Worm (Caenorhabditis elegans): ENCODE measurements around the gene Y50D4A.4.
A peak's percentile ranks its signal among the peaks of the same experiment; 100 is the strongest.

- TF ChIP-seq unc-130 (GFP tag; optimal IDR thresholded peaks at IDR 0.05) (no peak), ekl-4 (GFP tag; IDR thresholded peaks at IDR 0.05) (peak; percentile 32), unc-62 (GFP tag; optimal IDR thresholded peaks at IDR 0.05) (no peak), lin-35 (GFP tag; optimal IDR thresholded peaks at IDR 0.05) (no peak), nhr-90 (tag; optimal IDR thresholded peaks at IDR 0.05) (peak; percentile 27), pha-4 (tag; optimal IDR thresholded peaks at IDR 0.05) (no peak), hlh-12 (tag; optimal IDR thresholded peaks at IDR 0.05) (no peak), lin-54 (GFP tag; optimal IDR thresholded peaks at IDR 0.05) (peak; percentile 5), ztf-18 (tag; optimal IDR thresholded peaks at IDR 0.05) (peak; percentile 46), gei-17 (GFP tag; optimal IDR thresholded peaks at IDR 0.05) (peak; percentile 18), B0019.2 (GFP tag; conservative IDR thresholded peaks at IDR 0.05) (no peak), ama-1 (optimal IDR thresholded peaks at IDR 0.05) (no peak), ama-1 (GFP tag; optimal IDR thresholded peaks at IDR 0.05) (no peak)
Measured at ce11 chrV:1153925-1154324, 42.0 kb downstream of the Y50D4A.4 start.

Data from whole organism, young adult.